Comparison of ENCODE assay signal across 1 fruit fly cellular context in the genomic region with DNA sequence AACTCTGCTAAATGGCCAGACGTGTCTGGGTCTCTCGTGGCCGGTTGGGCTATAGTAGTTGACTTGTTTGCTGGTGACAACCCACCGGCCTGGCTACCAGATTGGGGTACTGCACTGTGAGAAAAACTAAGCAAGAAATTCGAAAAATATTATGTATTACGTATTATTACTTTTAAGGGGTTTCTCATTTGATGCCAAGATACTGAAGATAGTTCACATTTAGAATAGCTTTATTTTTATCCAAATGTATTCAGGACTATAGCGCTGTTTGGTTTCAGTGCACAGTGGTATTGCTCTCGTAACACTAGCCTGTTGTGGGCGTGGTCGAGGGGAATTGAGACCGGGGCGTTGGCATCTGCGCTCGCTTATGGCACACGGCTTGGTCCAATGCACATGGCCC.
TF ChIP-seq lines count a peak whose summit lies in the region.

No protein-coding gene starts in this region.

TF ChIP-seq in whole organism, embryonic, 481 proteins besides CTCF, POLR2A, EP300 and RAD21 (continued from another document and continues in another):
- TF ChIP-seq CG17385 (GFP tag; optimal IDR thresholded peaks at IDR 0.05; lab: Kevin White, UChicago): peak; percentile 59
- no peak for TF ChIP-seq CG18764 (GFP tag; optimal IDR thresholded peaks at IDR 0.05; lab: Kevin White, UChicago)
- no peak for TF ChIP-seq Doc3 (GFP tag; IDR thresholded peaks at IDR 0.05; lab: Robert Waterston, UW; ENCODE audit: partially characterized antibody)
- TF ChIP-seq Ada2b (GFP tag; IDR thresholded peaks at IDR 0.05; lab: Robert Waterston, UW): peak; percentile 80
- 0 out of 2 replicates have a peak, but pooled peaks have one; percentile 50 for TF ChIP-seq bowl (GFP tag; IDR thresholded peaks at IDR 0.05; lab: Robert Waterston, UW)
- TF ChIP-seq NC2α (GFP tag; optimal IDR thresholded peaks at IDR 0.05; lab: Kevin White, UChicago): no peak
- TF ChIP-seq schlank (tag; optimal IDR thresholded peaks at IDR 0.05; lab: Kevin White, UChicago): no peak
- peak; percentile 10 to 57 for TF ChIP-seq chif (GFP tag; optimal IDR thresholded peaks at IDR 0.05; lab: Kevin White, UChicago)
- TF ChIP-seq ttk (GFP tag; IDR thresholded peaks at IDR 0.05; lab: Robert Waterston, UW): peak; percentile 74
- 0 out of 2 replicates have a peak, but pooled peaks have one; percentile 6 for TF ChIP-seq aop (GFP tag; IDR thresholded peaks at IDR 0.05; lab: Robert Waterston, UW)
- TF ChIP-seq mld (GFP tag; IDR thresholded peaks at IDR 0.05; lab: Robert Waterston, UW; ENCODE audit: partially characterized antibody): no peak
- TF ChIP-seq Hey (tag; optimal IDR thresholded peaks at IDR 0.05; lab: Kevin White, UChicago): no peak
- TF ChIP-seq HLH54F (GFP tag; optimal IDR thresholded peaks at IDR 0.05; lab: Kevin White, UChicago): peak; percentile 44
- peak; percentile 85 for TF ChIP-seq CG11504 (tag; optimal IDR thresholded peaks at IDR 0.05; lab: Kevin White, UChicago)
- TF ChIP-seq ewg (GFP tag; optimal IDR thresholded peaks at IDR 0.05; lab: Kevin White, UChicago): peak; percentile 33
- peak; percentile 87 for TF ChIP-seq CG1603 (tag; optimal IDR thresholded peaks at IDR 0.05; lab: Kevin White, UChicago)
- no peak for TF ChIP-seq CG10959 (GFP tag; IDR thresholded peaks at IDR 0.05; lab: Robert Waterston, UW)
- TF ChIP-seq Hand (GFP tag; optimal IDR thresholded peaks at IDR 0.05; lab: Kevin White, UChicago): peak; percentile 53
- no peak for TF ChIP-seq CG14965 (GFP tag; optimal IDR thresholded peaks at IDR 0.05; lab: Kevin White, UChicago; ENCODE audit: borderline replicate concordance)
- TF ChIP-seq CG34224 (GFP tag; IDR thresholded peaks at IDR 0.05; lab: Robert Waterston, UW; ENCODE audit: partially characterized antibody): no peak
- no peak for TF ChIP-seq vnd (GFP tag; IDR thresholded peaks at IDR 0.05; lab: Robert Waterston, UW; ENCODE audit: partially characterized antibody)
- peak; percentile 52; the same call in 1 of the 3 replicates for TF ChIP-seq CG7357 (GFP tag; IDR thresholded peaks at IDR 0.05; lab: Robert Waterston, UW)
- TF ChIP-seq Dfd (GFP tag; optimal IDR thresholded peaks at IDR 0.05; lab: Kevin White, UChicago): no peak
- TF ChIP-seq Meics (GFP tag; optimal IDR thresholded peaks at IDR 0.05; lab: Kevin White, UChicago): peak; percentile 71
- TF ChIP-seq Jarid2 (GFP tag; optimal IDR thresholded peaks at IDR 0.05; lab: Kevin White, UChicago): no peak
- no peak for TF ChIP-seq Atf3 (GFP tag; optimal IDR thresholded peaks at IDR 0.05; lab: Kevin White, UChicago)
- peak; percentile 66 for TF ChIP-seq CG34422 (GFP tag; IDR thresholded peaks at IDR 0.05; lab: Robert Waterston, UW)
- peak; percentile 66 to 73 for TF ChIP-seq dpn (GFP tag; optimal IDR thresholded peaks at IDR 0.05; lab: Kevin White, UChicago)
- TF ChIP-seq CG6175 (GFP tag; IDR thresholded peaks at IDR 0.05; lab: Robert Waterston, UW): no peak
- TF ChIP-seq CoRest (tag; optimal IDR thresholded peaks at IDR 0.05; lab: Kevin White, UChicago): peak; percentile 61
- TF ChIP-seq CG14860 (GFP tag; IDR thresholded peaks at IDR 0.05; lab: Robert Waterston, UW; ENCODE audit: partially characterized antibody): no peak
- no peak for TF ChIP-seq CG8765 (GFP tag; IDR thresholded peaks at IDR 0.05; lab: Robert Waterston, UW)
- peak; percentile 62; the same call in 1 of the 2 replicates for TF ChIP-seq wdn (GFP tag; IDR thresholded peaks at IDR 0.05; lab: Robert Waterston, UW)
- no peak for TF ChIP-seq CG12299 (tag; optimal IDR thresholded peaks at IDR 0.05; lab: Kevin White, UChicago)
- TF ChIP-seq mam (GFP tag; optimal IDR thresholded peaks at IDR 0.05; lab: Kevin White, UChicago): peak; percentile 51
- no peak for TF ChIP-seq fd102C (GFP tag; optimal IDR thresholded peaks at IDR 0.05; lab: Kevin White, UChicago)
- no peak for TF ChIP-seq Lim3 (GFP tag; IDR thresholded peaks at IDR 0.05; lab: Robert Waterston, UW)
- TF ChIP-seq CG6654 (GFP tag; optimal IDR thresholded peaks at IDR 0.05; lab: Kevin White, UChicago): peak; percentile 26
- TF ChIP-seq ssp (GFP tag; IDR thresholded peaks at IDR 0.05; lab: Robert Waterston, UW): 0 out of 2 replicates have a peak, but pooled peaks have one; percentile 35
- peak; percentile 60 for TF ChIP-seq CG18262 (tag; optimal IDR thresholded peaks at IDR 0.05; lab: Kevin White, UChicago)
- TF ChIP-seq oc (tag; optimal IDR thresholded peaks at IDR 0.05; lab: Kevin White, UChicago): peak; percentile 31
- peak; percentile 51; the same call in 2 of the 3 replicates for TF ChIP-seq CG14050 (GFP tag; IDR thresholded peaks at IDR 0.05; lab: Robert Waterston, UW)
- TF ChIP-seq CG15269 (tag; optimal IDR thresholded peaks at IDR 0.05; lab: Kevin White, UChicago): peak; percentile 78
- no peak for TF ChIP-seq Neu2 (GFP tag; optimal IDR thresholded peaks at IDR 0.05; lab: Kevin White, UChicago; ENCODE audit: borderline replicate concordance)
- TF ChIP-seq maf-S (GFP tag; optimal IDR thresholded peaks at IDR 0.05; lab: Kevin White, UChicago): peak; percentile 0
- peak; percentile 37 for TF ChIP-seq CG18476 (GFP tag; optimal IDR thresholded peaks at IDR 0.05; lab: Kevin White, UChicago)
- TF ChIP-seq crp (GFP tag; optimal IDR thresholded peaks at IDR 0.05; lab: Kevin White, UChicago): no peak
- peak; percentile 22 for TF ChIP-seq CG13123 (GFP tag; optimal IDR thresholded peaks at IDR 0.05; lab: Kevin White, UChicago)
- TF ChIP-seq gcm2 (GFP tag; optimal IDR thresholded peaks at IDR 0.05; lab: Kevin White, UChicago): peak; percentile 35
- no peak for TF ChIP-seq CG10565 (GFP tag; optimal IDR thresholded peaks at IDR 0.05; lab: Kevin White, UChicago)
- TF ChIP-seq D19A (tag; optimal IDR thresholded peaks at IDR 0.05; lab: Kevin White, UChicago): peak; percentile 48
- TF ChIP-seq Hmr (GFP tag; optimal IDR thresholded peaks at IDR 0.05; lab: Kevin White, UChicago): peak; percentile 49
- TF ChIP-seq stc (GFP tag; IDR thresholded peaks at IDR 0.05; lab: Robert Waterston, UW): peak; percentile 78
- TF ChIP-seq Bgb (GFP tag; IDR thresholded peaks at IDR 0.05; lab: Robert Waterston, UW; ENCODE audit: partially characterized antibody): no peak
- peak; percentile 80 for TF ChIP-seq Oli (tag; optimal IDR thresholded peaks at IDR 0.05; lab: Kevin White, UChicago)
- peak; percentile 16 for TF ChIP-seq CG31365 (tag; optimal IDR thresholded peaks at IDR 0.05; lab: Kevin White, UChicago)
- TF ChIP-seq zf30C (GFP tag; optimal IDR thresholded peaks at IDR 0.05; lab: Kevin White, UChicago): no peak
- TF ChIP-seq mirr (GFP tag; optimal IDR thresholded peaks at IDR 0.05; lab: Kevin White, UChicago): no peak
- peak; percentile 55; the same call in 1 of the 2 replicates for TF ChIP-seq CG4730 (GFP tag; IDR thresholded peaks at IDR 0.05; lab: Robert Waterston, UW)
- TF ChIP-seq CG4282 (GFP tag; optimal IDR thresholded peaks at IDR 0.05; lab: Kevin White, UChicago): no peak
- TF ChIP-seq CG11696 (GFP tag; IDR thresholded peaks at IDR 0.05; lab: Robert Waterston, UW): no peak
- no peak for TF ChIP-seq CG15479 (GFP tag; optimal IDR thresholded peaks at IDR 0.05; lab: Kevin White, UChicago)
- no peak for TF ChIP-seq Lhr (GFP tag; optimal IDR thresholded peaks at IDR 0.05; lab: Kevin White, UChicago)
- no peak for TF ChIP-seq fru (optimal IDR thresholded peaks at IDR 0.05; lab: Kevin White, UChicago)
- TF ChIP-seq lov (optimal IDR thresholded peaks at IDR 0.05; lab: Kevin White, UChicago): no peak
- TF ChIP-seq lov (GFP tag; IDR thresholded peaks at IDR 0.05; lab: Robert Waterston, UW): 0 out of 3 replicates have a peak, but pooled peaks have one; percentile 50
- no peak for TF ChIP-seq sr (GFP tag; IDR thresholded peaks at IDR 0.05; lab: Robert Waterston, UW)
- no peak for TF ChIP-seq tx (GFP tag; optimal IDR thresholded peaks at IDR 0.05; lab: Kevin White, UChicago)
- TF ChIP-seq slbo (GFP tag; IDR thresholded peaks at IDR 0.05; lab: Robert Waterston, UW): peak; percentile 74
- peak; percentile 39 for TF ChIP-seq Bteb2 (GFP tag; optimal IDR thresholded peaks at IDR 0.05; lab: Kevin White, UChicago)
- peak; percentile 49 for TF ChIP-seq CG43689 (GFP tag; IDR thresholded peaks at IDR 0.05; lab: Robert Waterston, UW)
- no peak for TF ChIP-seq Six4 (GFP tag; optimal IDR thresholded peaks at IDR 0.05; lab: Kevin White, UChicago)
- peak; percentile 80 for TF ChIP-seq lab (GFP tag; optimal IDR thresholded peaks at IDR 0.05; lab: Kevin White, UChicago)
- TF ChIP-seq Optix (GFP tag; IDR thresholded peaks at IDR 0.05; lab: Robert Waterston, UW): no peak
- no peak for TF ChIP-seq CG8281 (tag; optimal IDR thresholded peaks at IDR 0.05; lab: Kevin White, UChicago)
- peak; percentile 37 for TF ChIP-seq CG1602 (GFP tag; optimal IDR thresholded peaks at IDR 0.05; lab: Kevin White, UChicago)
- no peak for TF ChIP-seq hkb (optimal IDR thresholded peaks at IDR 0.05; lab: Kevin White, UChicago)
- peak; percentile 77 for TF ChIP-seq hkb (GFP tag; IDR thresholded peaks at IDR 0.05; lab: Robert Waterston, UW)
- no peak for TF ChIP-seq ftz-f1 (GFP tag; optimal IDR thresholded peaks at IDR 0.05; lab: Kevin White, UChicago)
- TF ChIP-seq Trl (optimal IDR thresholded peaks at IDR 0.05; lab: Kevin White, UChicago): no peak
- peak; percentile 54 for TF ChIP-seq Trl (GFP tag; optimal IDR thresholded peaks at IDR 0.05; lab: Kevin White, UChicago)
- no peak for TF ChIP-seq Dll (GFP tag; IDR thresholded peaks at IDR 0.05; lab: Robert Waterston, UW; ENCODE audit: partially characterized antibody)
- peak; percentile 54 for TF ChIP-seq CG14667 (GFP tag; IDR thresholded peaks at IDR 0.05; lab: Robert Waterston, UW)
- TF ChIP-seq CG13624 (GFP tag; optimal IDR thresholded peaks at IDR 0.05; lab: Kevin White, UChicago): no peak
- no peak for TF ChIP-seq Dref (GFP tag; IDR thresholded peaks at IDR 0.05; lab: Robert Waterston, UW)
- TF ChIP-seq HmgZ (tag; optimal IDR thresholded peaks at IDR 0.05; lab: Kevin White, UChicago): peak; percentile 2
- peak; percentile 50; the same call in 1 of the 3 replicates for TF ChIP-seq CG3726 (GFP tag; IDR thresholded peaks at IDR 0.05; lab: Robert Waterston, UW)
- TF ChIP-seq Side (GFP tag; optimal IDR thresholded peaks at IDR 0.05; lab: Kevin White, UChicago): peak; percentile 48
- TF ChIP-seq CG6683 (GFP tag; optimal IDR thresholded peaks at IDR 0.05; lab: Kevin White, UChicago): peak; percentile 29
- TF ChIP-seq nau (GFP tag; optimal IDR thresholded peaks at IDR 0.05; lab: Kevin White, UChicago): peak; percentile 60
- no peak for TF ChIP-seq CG16813 (GFP tag; IDR thresholded peaks at IDR 0.05; lab: Robert Waterston, UW; ENCODE audit: partially characterized antibody)
- peak; percentile 71 for TF ChIP-seq CG14441 (GFP tag; IDR thresholded peaks at IDR 0.05; lab: Robert Waterston, UW)
- no peak for TF ChIP-seq hbn (GFP tag; IDR thresholded peaks at IDR 0.05; lab: Robert Waterston, UW; ENCODE audit: partially characterized antibody)
- TF ChIP-seq CG9609 (GFP tag; optimal IDR thresholded peaks at IDR 0.05; lab: Kevin White, UChicago): peak; percentile 30
- peak; percentile 57 for TF ChIP-seq CG13296 (GFP tag; optimal IDR thresholded peaks at IDR 0.05; lab: Kevin White, UChicago)
- peak; percentile 26; the same call in 2 of the 3 replicates for TF ChIP-seq croc (GFP tag; conservative IDR thresholded peaks at IDR 0.05; lab: Robert Waterston, UW)
- TF ChIP-seq luna (GFP tag; optimal IDR thresholded peaks at IDR 0.05; lab: Kevin White, UChicago): no peak
- peak; percentile 44; the same call in 1 of the 2 replicates for TF ChIP-seq E2f2 (GFP tag; IDR thresholded peaks at IDR 0.05; lab: Robert Waterston, UW)
- TF ChIP-seq Hr78 (GFP tag; optimal IDR thresholded peaks at IDR 0.05; lab: Kevin White, UChicago): peak in 1 of 2 experiments; percentile 18
- no peak for TF ChIP-seq nerfin-2 (GFP tag; IDR thresholded peaks at IDR 0.05; lab: Robert Waterston, UW; ENCODE audit: partially characterized antibody)
- no peak for TF ChIP-seq CG6272 (GFP tag; IDR thresholded peaks at IDR 0.05; lab: Robert Waterston, UW)
- TF ChIP-seq CG17612 (GFP tag; IDR thresholded peaks at IDR 0.05; lab: Robert Waterston, UW): no peak
- TF ChIP-seq Ets65A (GFP tag; lab: Kevin White, UChicago): no peak
- TF ChIP-seq CG12769 (tag; optimal IDR thresholded peaks at IDR 0.05; lab: Kevin White, UChicago): peak; percentile 84
- no peak for TF ChIP-seq sqz (GFP tag; optimal IDR thresholded peaks at IDR 0.05; lab: Kevin White, UChicago)
- TF ChIP-seq CG17802 (tag; optimal IDR thresholded peaks at IDR 0.05; lab: Kevin White, UChicago): no peak
- peak; percentile 27 for TF ChIP-seq CG14710 (tag; optimal IDR thresholded peaks at IDR 0.05; lab: Kevin White, UChicago)
- TF ChIP-seq gcm (GFP tag; optimal IDR thresholded peaks at IDR 0.05; lab: Kevin White, UChicago): peak; percentile 50
- TF ChIP-seq CG5180 (GFP tag; optimal IDR thresholded peaks at IDR 0.05; lab: Kevin White, UChicago): peak; percentile 58
- no peak for TF ChIP-seq Atf-2 (GFP tag; optimal IDR thresholded peaks at IDR 0.05; lab: Kevin White, UChicago)
- TF ChIP-seq abd-A (tag; optimal IDR thresholded peaks at IDR 0.05; lab: Kevin White, UChicago): no peak
- peak; percentile 75; the same call in 1 of the 3 replicates for TF ChIP-seq so (GFP tag; IDR thresholded peaks at IDR 0.05; lab: Robert Waterston, UW)
- TF ChIP-seq ERR (GFP tag; optimal IDR thresholded peaks at IDR 0.05; lab: Kevin White, UChicago): no peak
- TF ChIP-seq grn (GFP tag; optimal IDR thresholded peaks at IDR 0.05; lab: Kevin White, UChicago): no peak
- peak; percentile 46 for TF ChIP-seq CG12744 (GFP tag; optimal IDR thresholded peaks at IDR 0.05; lab: Kevin White, UChicago)
- TF ChIP-seq CG10147 (GFP tag; optimal IDR thresholded peaks at IDR 0.05; lab: Kevin White, UChicago): peak; percentile 74
- peak; percentile 75 for TF ChIP-seq CG2712 (tag; optimal IDR thresholded peaks at IDR 0.05; lab: Kevin White, UChicago)
- no peak for TF ChIP-seq Spps (tag; optimal IDR thresholded peaks at IDR 0.05; lab: Kevin White, UChicago)
- no peak for TF ChIP-seq pan (optimal IDR thresholded peaks at IDR 0.05; lab: Kevin White, UChicago)
- peak in 1 of 2 experiments; percentile 75 for TF ChIP-seq pan (GFP tag; optimal IDR thresholded peaks at IDR 0.05 in 1 of 2, IDR thresholded peaks at IDR 0.05 in 1 of 2)
- peak; percentile 71 for TF ChIP-seq ATbp (GFP tag; optimal IDR thresholded peaks at IDR 0.05; lab: Kevin White, UChicago)
- TF ChIP-seq zfh1 (GFP tag; IDR thresholded peaks at IDR 0.05; lab: Robert Waterston, UW): peak; percentile 73; the same call in 2 of the 3 replicates
- TF ChIP-seq CG2875 (GFP tag; optimal IDR thresholded peaks at IDR 0.05; lab: Kevin White, UChicago): peak; percentile 56
- peak; percentile 30 for TF ChIP-seq Bdp1 (GFP tag; optimal IDR thresholded peaks at IDR 0.05; lab: Kevin White, UChicago)
- TF ChIP-seq knrl (GFP tag; IDR thresholded peaks at IDR 0.05; lab: Robert Waterston, UW; ENCODE audit: partially characterized antibody): no peak
